Worm (Caenorhabditis elegans) whole organism, L4/young adult: ENCODE results near the gene acc-1.

ENCODE experiments used
- W03F9.2 ChIP-seq: fragments of 150-350 bp; optimal IDR thresholded peaks from 2 replicates; lab custom pipeline; 2014; ENCODE audit warnings: missing biosample characterization, missing genetic modification characterization
- dao-5 ChIP-seq: sonication (generic microtip); optimal IDR thresholded peaks from 2 replicates; lab custom pipeline; 2016; ENCODE audit warnings: missing genotype, missing genetic modification characterization, moderate library complexity, missing compliant biosample characterization
- him-1 ChIP-seq: sonication (generic microtip); optimal IDR thresholded peaks from 2 replicates; lab custom pipeline; 2016; ENCODE audit warnings: missing genotype, missing genetic modification reagents, missing genetic modification characterization, missing compliant biosample characterization

- no peak for TF ChIP-seq him-1 (tag; lab: Kevin White, UChicago)
- no peak for TF ChIP-seq W03F9.2 (tag; lab: Kevin White, UChicago)
- no peak for TF ChIP-seq dao-5 (tag; lab: Kevin White, UChicago)
Measured at ce11 chrIV:9682514-9682913, 24.7 kb downstream of the acc-1 start, which contains the start of gene ins-7.
